Worm (Caenorhabditis elegans): ENCODE data around the gene F12E12.6.

DNA sequence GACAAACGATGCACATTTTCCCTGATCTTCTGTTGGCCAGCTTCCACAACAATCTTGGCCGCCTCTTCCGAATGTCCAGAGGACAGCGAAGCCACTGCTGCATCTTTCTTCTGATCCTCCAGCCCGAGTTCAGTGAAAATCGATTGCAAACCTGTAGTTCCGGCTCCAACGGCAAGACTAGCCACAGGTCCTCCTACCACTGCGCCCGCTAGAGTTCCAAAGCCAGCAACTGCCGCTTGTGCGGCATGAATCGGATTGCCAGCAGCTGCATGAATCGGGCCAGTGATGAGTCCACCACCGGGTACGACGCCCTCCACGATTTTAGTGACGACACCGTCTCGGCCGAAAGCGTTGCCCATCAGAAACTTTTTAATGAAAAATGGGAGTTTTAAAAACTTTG, 48.4 kb downstream of the F12E12.6 start, which contains the start of gene ifas-1:
- no peak for TF ChIP-seq tbx-2 (tag; optimal IDR thresholded peaks at IDR 0.05)
- TF ChIP-seq rnt-1 (tag; optimal IDR thresholded peaks at IDR 0.05) = no peak
- TF ChIP-seq lin-11 (tag; optimal IDR thresholded peaks at IDR 0.05) = no peak
- TF ChIP-seq ttx-3 (tag; optimal IDR thresholded peaks at IDR 0.05) = no peak
- TF ChIP-seq ama-1 (optimal IDR thresholded peaks at IDR 0.05) = no peak
- no peak for TF ChIP-seq nfya-1 (tag; optimal IDR thresholded peaks at IDR 0.05)
- TF ChIP-seq madf-2 (tag; optimal IDR thresholded peaks at IDR 0.05) = no peak
- no peak for TF ChIP-seq hlh-30 (tag; optimal IDR thresholded peaks at IDR 0.05; ENCODE audit: insufficient read depth)
